Fruit fly (Drosophila melanogaster) whole organism, embryonic: Measurements from ENCODE around the gene CG43245.

Source experiments
- Ada2b ChIP-seq: fragments of 200-800 bp; sonication (Bioruptor generic); IDR thresholded peaks from 2 replicates; pipeline ENCODE4 v1.3.6; 2022; ENCODE audit warnings: missing biosample characterization, missing genetic modification characterization
- CG10209 ChIP-seq: fragments of 200-800 bp; sonication (Bioruptor generic); optimal IDR thresholded peaks from 3 replicates; lab custom pipeline; 2017; ENCODE audit warnings: missing biosample characterization, mild to moderate bottlenecking, missing genetic modification characterization, missing genetic modification reagents
- CG10274 ChIP-seq: fragments of 200-800 bp; sonication (Bioruptor generic); optimal IDR thresholded peaks from 3 replicates; lab custom pipeline; 2017; ENCODE audit warnings: missing biosample characterization, mild to moderate bottlenecking, missing genetic modification characterization
- CG10979 ChIP-seq: fragments of 200-800 bp; sonication (Bioruptor generic); optimal IDR thresholded peaks from 2 replicates; lab custom pipeline; 2018; ENCODE audit warnings: missing biosample characterization, mild to moderate bottlenecking, missing genetic modification characterization, moderate library complexity
- CG11560 ChIP-seq: fragments of 200-800 bp; sonication (Bioruptor generic); IDR thresholded peaks from 3 replicates; pipeline ENCODE4 v1.3.6; 2022; ENCODE audit warnings: missing biosample characterization, missing genetic modification characterization
- CG1233 ChIP-seq: fragments of 200-800 bp; sonication (Bioruptor generic); optimal IDR thresholded peaks from 4 replicates; lab custom pipeline; 2018; ENCODE audit warnings: missing biosample characterization, mild to moderate bottlenecking, missing genetic modification characterization
- CG15514 ChIP-seq: fragments of 200-800 bp; sonication (Bioruptor generic); optimal IDR thresholded peaks from 3 replicates; lab custom pipeline; 2017; ENCODE audit warnings: missing biosample characterization, missing genetic modification characterization, mild to moderate bottlenecking, moderate library complexity, missing genetic modification reagents
- CG2116 ChIP-seq: fragments of 200-800 bp; sonication (Bioruptor generic); optimal IDR thresholded peaks from 3 replicates; lab custom pipeline; 2018; ENCODE audit warnings: missing biosample characterization, mild to moderate bottlenecking, missing genetic modification characterization
- CG32532 ChIP-seq: fragments of 200-800 bp; sonication (Bioruptor generic); IDR thresholded peaks from 2 replicates; pipeline ENCODE4 v1.3.6; 2022; ENCODE audit warnings: missing biosample characterization, missing genetic modification characterization
- CG32767 ChIP-seq: fragments of 200-800 bp; sonication (Bioruptor generic); IDR thresholded peaks from 2 replicates; pipeline ENCODE4 v1.3.6; 2022; ENCODE audit warnings: missing biosample characterization, missing genetic modification characterization
- CG32772 ChIP-seq: fragments of 200-800 bp; sonication (Bioruptor generic); IDR thresholded peaks from 2 replicates; pipeline ENCODE4 v1.3.6; 2022; ENCODE audit warnings: missing biosample characterization, missing genetic modification characterization
- CG3838 ChIP-seq: fragments of 200-800 bp; sonication (Bioruptor generic); optimal IDR thresholded peaks from 3 replicates; lab custom pipeline; 2016; ENCODE audit warnings: missing biosample characterization, missing genetic modification characterization
- CG4617 ChIP-seq: fragments of 200-800 bp; sonication (Bioruptor generic); optimal IDR thresholded peaks from 3 replicates; lab custom pipeline; 2016; ENCODE audit warnings: missing biosample characterization, missing genetic modification characterization, borderline replicate concordance
- CG6254 ChIP-seq: fragments of 200-800 bp; sonication (Bioruptor generic); optimal IDR thresholded peaks from 3 replicates; lab custom pipeline; 2017; ENCODE audit warnings: mild to moderate bottlenecking, missing biosample characterization, missing genetic modification reagents, missing genetic modification characterization
- CG7271 ChIP-seq: fragments of 200-800 bp; sonication (Bioruptor generic); optimal IDR thresholded peaks from 2 replicates; lab custom pipeline; 2018; ENCODE audit warnings: missing biosample characterization, mild to moderate bottlenecking, missing genetic modification characterization, moderate library complexity
- CG7928 ChIP-seq: fragments of 200-800 bp; sonication (Bioruptor generic); optimal IDR thresholded peaks from 2 replicates; lab custom pipeline; 2017; ENCODE audit warnings: missing biosample characterization, mild to moderate bottlenecking, missing genetic modification characterization
- CG7963 ChIP-seq: fragments of 200-800 bp; sonication (Bioruptor generic); IDR thresholded peaks from 3 replicates; pipeline ENCODE4 v1.3.6; 2022; ENCODE audit warnings: missing biosample characterization, missing genetic modification characterization; ENCODE audit not compliant: partially characterized antibody
- CG8388 ChIP-seq: fragments of 200-800 bp; sonication (Bioruptor generic); optimal IDR thresholded peaks from 2 replicates; lab custom pipeline; 2019; ENCODE audit warnings: missing biosample characterization, mild to moderate bottlenecking, missing genetic modification characterization, moderate library complexity
- CG8765 ChIP-seq: fragments of 200-800 bp; sonication (Bioruptor generic); IDR thresholded peaks from 2 replicates; pipeline ENCODE4 v1.3.6; 2022; ENCODE audit warnings: missing biosample characterization, missing genetic modification characterization
- CG8924 ChIP-seq: fragments of 200-800 bp; optimal IDR thresholded peaks from 3 replicates; lab custom pipeline; 2019; ENCODE audit warnings: missing biosample characterization, mild to moderate bottlenecking, missing genetic modification characterization, moderate library complexity
- CG8944 ChIP-seq: fragments of 200-800 bp; sonication (Bioruptor generic); optimal IDR thresholded peaks from 3 replicates; lab custom pipeline; 2016; ENCODE audit warnings: missing biosample characterization, missing genetic modification characterization
- CG9817 ChIP-seq: fragments of 200-800 bp; sonication (Bioruptor generic); optimal IDR thresholded peaks from 2 replicates; lab custom pipeline; 2018; ENCODE audit warnings: missing biosample characterization, mild to moderate bottlenecking, missing genetic modification characterization, moderate library complexity
- CTCF ChIP-seq: fragments of 200-800 bp; sonication (Bioruptor generic); optimal IDR thresholded peaks from 2 replicates; lab custom pipeline; 2017; ENCODE audit warnings: missing biosample characterization, mild to moderate bottlenecking, missing genetic modification characterization, moderate library complexity
- CkIIα-i1 ChIP-seq: fragments of 200-800 bp; sonication (Bioruptor generic); IDR thresholded peaks from 2 replicates; pipeline ENCODE4 v1.3.6; 2022; ENCODE audit warnings: missing biosample characterization, missing genetic modification characterization
- D19A ChIP-seq: fragments of 200-800 bp; optimal IDR thresholded peaks from 3 replicates; lab custom pipeline; 2019; ENCODE audit warnings: missing biosample characterization, mild to moderate bottlenecking, missing genetic modification characterization, moderate library complexity
- Dip2 ChIP-seq: fragments of 200-800 bp; sonication (Bioruptor generic); IDR thresholded peaks from 2 replicates; pipeline ENCODE4 v1.3.6; 2022; ENCODE audit warnings: missing biosample characterization, missing genetic modification characterization
- HLH3B ChIP-seq: fragments of 200-800 bp; sonication (Bioruptor generic); IDR thresholded peaks from 2 replicates; pipeline ENCODE4 v1.3.6; 2022; ENCODE audit warnings: missing biosample characterization, missing genetic modification characterization
- MESR4 ChIP-seq: fragments of 200-800 bp; sonication (Bioruptor generic); optimal IDR thresholded peaks from 2 replicates; lab custom pipeline; 2018; ENCODE audit warnings: missing biosample characterization, mild to moderate bottlenecking, missing genetic modification characterization, moderate library complexity
- Nf-YA ChIP-seq: fragments of 200-800 bp; sonication (Bioruptor generic); IDR thresholded peaks from 2 replicates; pipeline ENCODE4 v1.3.6; 2022; ENCODE audit warnings: missing biosample characterization, missing genetic modification characterization
- Opbp ChIP-seq: fragments of 200-800 bp; sonication (Bioruptor generic); IDR thresholded peaks from 3 replicates; pipeline ENCODE4 v1.3.6; 2022; ENCODE audit warnings: missing biosample characterization, missing genetic modification characterization; ENCODE audit not compliant: partially characterized antibody
- Six4 ChIP-seq: fragments of 200-800 bp; sonication (Bioruptor generic); optimal IDR thresholded peaks from 2 replicates; lab custom pipeline; 2016; ENCODE audit warnings: missing biosample characterization, missing genetic modification characterization
- Ssrp ChIP-seq: fragments of 200-800 bp; sonication (Bioruptor generic); optimal IDR thresholded peaks from 2 replicates; lab custom pipeline; 2018; ENCODE audit warnings: missing biosample characterization, mild to moderate bottlenecking, missing genetic modification characterization, moderate library complexity
- Xbp1 ChIP-seq: fragments of 200-800 bp; sonication (Bioruptor generic); optimal IDR thresholded peaks from 3 replicates; lab custom pipeline; 2016; ENCODE audit warnings: missing biosample characterization, mild to moderate bottlenecking, missing genetic modification characterization
- al ChIP-seq: fragments of 200-800 bp; sonication (Bioruptor generic); IDR thresholded peaks from 2 replicates; pipeline ENCODE4 v1.3.6; 2022; ENCODE audit warnings: missing biosample characterization, missing genetic modification characterization
- cad ChIP-seq: fragments of >200 bp; optimal IDR thresholded peaks from 2 replicates; lab custom pipeline; 2017; ENCODE audit warnings: missing biosample characterization, missing genetic modification characterization
- chn ChIP-seq: fragments of 200-800 bp; sonication (Bioruptor generic); optimal IDR thresholded peaks from 2 replicates; lab custom pipeline; 2016; ENCODE audit warnings: missing biosample characterization, missing genetic modification characterization
- ci ChIP-seq: fragments of 200-800 bp; sonication (Bioruptor generic); IDR thresholded peaks from 3 replicates; pipeline ENCODE4 v1.3.6; 2022; ENCODE audit warnings: missing biosample characterization, missing genetic modification characterization
- croc ChIP-seq: fragments of 200-800 bp; sonication (Bioruptor generic); conservative IDR thresholded peaks from 3 replicates; pipeline ENCODE4 v1.3.6; 2022; ENCODE audit warnings: missing biosample characterization, missing genetic modification characterization
- fd102C ChIP-seq: fragments of 200-800 bp; sonication (Bioruptor generic); optimal IDR thresholded peaks from 2 replicates; lab custom pipeline; 2018; ENCODE audit warnings: missing biosample characterization, mild to moderate bottlenecking, missing genetic modification characterization, moderate library complexity
- gce ChIP-seq: fragments of 200-800 bp; sonication (Bioruptor generic); IDR thresholded peaks from 3 replicates; pipeline ENCODE4 v1.3.6; 2022; ENCODE audit warnings: missing biosample characterization, missing genetic modification characterization
- gem ChIP-seq: fragments of 200-800 bp; sonication (Bioruptor generic); optimal IDR thresholded peaks from 2 replicates; lab custom pipeline; 2019; ENCODE audit warnings: missing biosample characterization, mild to moderate bottlenecking, missing genetic modification characterization, moderate library complexity
- gfzf ChIP-seq: fragments of 200-800 bp; sonication (Bioruptor generic); optimal IDR thresholded peaks from 2 replicates; lab custom pipeline; 2016; ENCODE audit warnings: missing biosample characterization, mild to moderate bottlenecking, missing genetic modification characterization, moderate library complexity
- gsb ChIP-seq: fragments of 200-800 bp; sonication (Bioruptor generic); IDR thresholded peaks from 2 replicates; pipeline ENCODE4 v1.3.6; 2022; ENCODE audit warnings: missing biosample characterization, missing genetic modification characterization
- gsb-n ChIP-seq: fragments of 200-800 bp; sonication (Bioruptor generic); optimal IDR thresholded peaks from 3 replicates; lab custom pipeline; 2018; ENCODE audit warnings: missing biosample characterization, mild to moderate bottlenecking, missing genetic modification characterization
- hth ChIP-seq: fragments of >200 bp; optimal IDR thresholded peaks from 2 replicates; lab custom pipeline; 2017; ENCODE audit warnings: inconsistent platforms
- kay ChIP-seq: fragments of 200-800 bp; sonication (Bioruptor generic); optimal IDR thresholded peaks from 2 replicates; lab custom pipeline; 2016; ENCODE audit warnings: missing biosample characterization, missing genetic modification characterization
- onecut ChIP-seq: fragments of 200-800 bp; sonication (Bioruptor generic); IDR thresholded peaks from 2 replicates; pipeline ENCODE4 v1.3.6; 2022; ENCODE audit warnings: missing biosample characterization, missing genetic modification characterization
- sisA ChIP-seq: fragments of 200-800 bp; sonication (Bioruptor generic); IDR thresholded peaks from 2 replicates; pipeline ENCODE4 v1.3.6; 2022; ENCODE audit warnings: missing biosample characterization, missing genetic modification characterization
- sna ChIP-seq: fragments of 200-800 bp; sonication (Bioruptor generic); IDR thresholded peaks from 2 replicates; pipeline ENCODE4 v1.3.6; 2022; ENCODE audit warnings: missing biosample characterization, missing genetic modification characterization; ENCODE audit not compliant: partially characterized antibody
- sob ChIP-seq: fragments of 200-800 bp; sonication (Bioruptor generic); IDR thresholded peaks from 2 replicates; pipeline ENCODE4 v1.3.6; 2022; ENCODE audit warnings: missing biosample characterization, missing genetic modification characterization
- toy ChIP-seq: fragments of 200-800 bp; sonication (Bioruptor generic); IDR thresholded peaks from 2 replicates; pipeline ENCODE4 v1.3.6; 2022; ENCODE audit warnings: missing biosample characterization, missing genetic modification characterization
- tup ChIP-seq: fragments of 200-800 bp; sonication (Bioruptor generic); optimal IDR thresholded peaks from 2 replicates; lab custom pipeline; 2016; ENCODE audit warnings: missing biosample characterization, mild to moderate bottlenecking, missing genetic modification characterization, moderate library complexity

Gene CG43245

DNA sequence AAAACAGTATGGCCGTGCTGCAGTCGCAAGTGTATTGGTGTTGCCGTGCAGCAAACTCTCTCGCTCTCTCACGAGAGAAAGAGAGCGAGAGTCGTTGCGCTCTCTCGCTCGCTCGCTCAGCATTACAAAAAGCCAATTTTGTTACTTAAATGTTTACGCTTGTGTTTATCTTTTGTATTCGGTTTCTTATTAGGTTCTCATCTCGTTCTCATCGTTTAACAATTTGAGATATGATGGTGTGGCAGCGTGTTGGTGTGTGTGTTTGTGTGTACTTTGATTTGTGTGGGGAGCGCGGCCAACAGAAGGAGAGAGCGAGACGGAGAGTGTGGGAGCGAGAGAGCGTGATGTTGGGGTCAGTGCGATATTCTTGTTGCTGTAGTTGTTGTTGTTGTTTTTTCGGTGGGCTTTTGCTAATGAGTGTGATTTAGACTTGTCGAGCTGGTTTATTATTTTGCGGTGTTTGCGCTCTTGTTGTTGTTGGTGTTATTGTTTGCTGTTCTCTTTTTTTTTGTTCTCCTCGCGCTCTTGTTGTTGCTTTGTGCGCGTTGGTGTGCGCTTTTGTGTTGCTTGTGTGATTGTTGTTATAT lies 34.5 kb upstream of the CG43245 start (continued):
- TF ChIP-seq CG1233 (GFP tag; lab: Kevin White, UChicago) (peak; percentile 42), CG9817 (tag; lab: Kevin White, UChicago) (no peak), MESR4 (GFP tag; lab: Kevin White, UChicago) (no peak), sob (no peak), CTCF (peak; percentile 33), hth (lab: Kevin White, UChicago) (no peak), CG2116 (GFP tag; lab: Kevin White, UChicago) (no peak), CG8924 (tag; lab: Kevin White, UChicago) (peak; percentile 72), gce (GFP tag; lab: Robert Waterston, UW) (peak; percentile 59; the same call in 1 of the 3 replicates), gsb (GFP tag; lab: Robert Waterston, UW) (no peak), onecut (GFP tag; lab: Robert Waterston, UW) (no peak; the same call in 1 of the 2 replicates), CG7963 (GFP tag; lab: Robert Waterston, UW) (no peak), sisA (GFP tag; lab: Robert Waterston, UW) (no peak), cad (GFP tag; lab: Kevin White, UChicago) (no peak), Xbp1 (GFP tag; lab: Kevin White, UChicago) (no peak), HLH3B (GFP tag; lab: Robert Waterston, UW) (no peak), Opbp (GFP tag; lab: Robert Waterston, UW) (no peak), gem (tag; lab: Kevin White, UChicago) (peak; percentile 7), kay (GFP tag; lab: Kevin White, UChicago) (no peak), CG8944 (GFP tag; lab: Kevin White, UChicago) (no peak), CG32772 (no peak), D19A (tag; lab: Kevin White, UChicago) (peak; percentile 37), CG4617 (no peak), Nf-YA (GFP tag; lab: Robert Waterston, UW) (no peak), CG7928 (GFP tag; lab: Kevin White, UChicago) (no peak), CG32767 (GFP tag; lab: Robert Waterston, UW) (peak; percentile 59; the same call in 1 of the 2 replicates), CG8765 (GFP tag; lab: Robert Waterston, UW) (no peak), CG32532 (GFP tag; lab: Robert Waterston, UW) (peak; percentile 26; the same call in 1 of the 2 replicates), Ada2b (GFP tag; lab: Robert Waterston, UW) (no peak), ci (GFP tag; lab: Robert Waterston, UW) (peak; percentile 42; the same call in 1 of the 3 replicates), CG6254 (GFP tag; lab: Kevin White, UChicago) (peak; percentile 14), CG15514 (GFP tag; lab: Kevin White, UChicago) (peak; percentile 67), gfzf (GFP tag; lab: Kevin White, UChicago) (no peak), CG10979 (tag; lab: Kevin White, UChicago) (peak; percentile 23), croc (GFP tag; lab: Robert Waterston, UW) (no peak), gsb-n (tag; lab: Kevin White, UChicago) (peak; percentile 57), Six4 (GFP tag; lab: Kevin White, UChicago) (no peak), CkIIα-i1 (no peak), Dip2 (GFP tag; lab: Robert Waterston, UW) (no peak), chn (GFP tag; lab: Kevin White, UChicago) (no peak), CG8388 (GFP tag; lab: Kevin White, UChicago) (no peak), tup (GFP tag; lab: Kevin White, UChicago) (no peak), CG11560 (tag; lab: Robert Waterston, UW) (no peak), Ssrp (tag; lab: Kevin White, UChicago) (no peak), fd102C (GFP tag; lab: Kevin White, UChicago) (no peak), CG3838 (GFP tag; lab: Kevin White, UChicago) (peak; percentile 70), CG7271 (tag; lab: Kevin White, UChicago) (peak; percentile 1), toy (GFP tag; lab: Robert Waterston, UW) (no peak), CG10209 (GFP tag; lab: Kevin White, UChicago) (no peak), CG10274 (GFP tag; lab: Kevin White, UChicago) (no peak), sna (GFP tag; lab: Robert Waterston, UW) (no peak), al (GFP tag; lab: Robert Waterston, UW) (no peak)
